Fruit fly (Drosophila melanogaster) whole organism, adult: Measurements from ENCODE around the gene kibra.
A peak's percentile ranks its signal among the peaks of the same experiment; 100 is the strongest.

Experiments
- CG11617 ChIP-seq: fragments of 200-800 bp; sonication (Bioruptor generic); optimal IDR thresholded peaks from 2 replicates; lab custom pipeline; 2017; ENCODE audit warnings: mild to moderate bottlenecking, missing biosample characterization, missing genetic modification reagents, missing genetic modification characterization
- CG12768 ChIP-seq: fragments of 200-800 bp; sonication (Bioruptor generic); optimal IDR thresholded peaks from 2 replicates; lab custom pipeline; 2017; ENCODE audit warnings: missing biosample characterization, missing genetic modification characterization, mild to moderate bottlenecking, moderate library complexity, missing genetic modification reagents
- CG14711 ChIP-seq: fragments of 200-800 bp; sonication (Bioruptor generic); optimal IDR thresholded peaks from 2 replicates; lab custom pipeline; 2018; ENCODE audit warnings: missing biosample characterization, mild to moderate bottlenecking, missing genetic modification characterization, moderate library complexity
- CG1620 ChIP-seq: fragments of 200-800 bp; sonication (Bioruptor generic); optimal IDR thresholded peaks from 2 replicates; lab custom pipeline; 2016; ENCODE audit warnings: missing biosample characterization, missing genetic modification characterization
- CG33017 ChIP-seq: fragments of 200-800 bp; sonication (Bioruptor generic); optimal IDR thresholded peaks from 2 replicates; lab custom pipeline; 2018; ENCODE audit warnings: missing biosample characterization, mild to moderate bottlenecking, missing genetic modification characterization, moderate library complexity
- CG5204 ChIP-seq: fragments of 200-800 bp; sonication (Bioruptor generic); optimal IDR thresholded peaks from 2 replicates; lab custom pipeline; 2016; ENCODE audit warnings: missing biosample characterization, missing genetic modification characterization
- CG7045 ChIP-seq: fragments of 200-800 bp; sonication (Bioruptor generic); optimal IDR thresholded peaks from 2 replicates; lab custom pipeline; 2017; ENCODE audit warnings: missing biosample characterization, mild to moderate bottlenecking, missing genetic modification characterization
- CG7101 ChIP-seq: fragments of 200-800 bp; sonication (Bioruptor generic); optimal IDR thresholded peaks from 2 replicates; lab custom pipeline; 2018; ENCODE audit warnings: missing biosample characterization, mild to moderate bottlenecking, missing genetic modification characterization, moderate library complexity
- Clk ChIP-seq: fragments of 200-800 bp; sonication (Bioruptor generic); optimal IDR thresholded peaks from 2 replicates; lab custom pipeline; 2017; ENCODE audit warnings: missing biosample characterization, missing genetic modification characterization
- Crg-1 ChIP-seq: fragments of 200-800 bp; sonication (Bioruptor generic); optimal IDR thresholded peaks from 2 replicates; lab custom pipeline; 2016; ENCODE audit warnings: missing biosample characterization, missing genetic modification characterization
- Hr96 ChIP-seq: fragments of 200-800 bp; sonication (Bioruptor generic); optimal IDR thresholded peaks from 2 replicates; lab custom pipeline; 2016; ENCODE audit warnings: missing biosample characterization, missing genetic modification characterization
- Mnt ChIP-seq: fragments of 200-800 bp; sonication (Bioruptor generic); optimal IDR thresholded peaks from 2 replicates; lab custom pipeline; 2016; ENCODE audit warnings: missing biosample characterization, mild to moderate bottlenecking, missing genetic modification characterization
- bab1 ChIP-seq: fragments of 200-800 bp; sonication (Bioruptor generic); optimal IDR thresholded peaks from 3 replicates; lab custom pipeline; 2019; ENCODE audit warnings: missing biosample characterization, mild to moderate bottlenecking, missing genetic modification characterization, moderate library complexity
- cic ChIP-seq: fragments of 200-800 bp; sonication (Bioruptor generic); optimal IDR thresholded peaks from 2 replicates; lab custom pipeline; 2017; ENCODE audit warnings: missing biosample characterization, mild to moderate bottlenecking, missing genetic modification characterization, moderate library complexity
- cnc ChIP-seq, 2 experiments: fragments of >200 bp; optimal IDR thresholded peaks; 2 replicates each; lab custom pipeline; 2017
- kay ChIP-seq: fragments of 200-800 bp; sonication (Bioruptor generic); peaks from one replicate; lab custom pipeline; 2016; ENCODE audit warnings: missing biosample characterization, missing genetic modification characterization, borderline replicate concordance
- ovo ChIP-seq: fragments of 200-800 bp; sonication (Bioruptor generic); optimal IDR thresholded peaks from 2 replicates; lab custom pipeline; 2016; ENCODE audit warnings: missing biosample characterization, missing genetic modification characterization
- pad ChIP-seq: fragments of 200-800 bp; sonication (Bioruptor generic); optimal IDR thresholded peaks from 3 replicates; lab custom pipeline; 2017; ENCODE audit warnings: missing biosample characterization, missing genetic modification characterization, mild to moderate bottlenecking, moderate library complexity, missing genetic modification reagents
- tj ChIP-seq: fragments of 200-800 bp; sonication (Bioruptor generic); optimal IDR thresholded peaks from 3 replicates; lab custom pipeline; 2017; ENCODE audit warnings: missing biosample characterization, mild to moderate bottlenecking, missing genetic modification characterization, moderate library complexity
- toe ChIP-seq: fragments of 200-800 bp; sonication (Bioruptor generic); optimal IDR thresholded peaks from 2 replicates; lab custom pipeline; 2016; ENCODE audit warnings: missing biosample characterization, missing genetic modification characterization

Gene kibra

DNA sequence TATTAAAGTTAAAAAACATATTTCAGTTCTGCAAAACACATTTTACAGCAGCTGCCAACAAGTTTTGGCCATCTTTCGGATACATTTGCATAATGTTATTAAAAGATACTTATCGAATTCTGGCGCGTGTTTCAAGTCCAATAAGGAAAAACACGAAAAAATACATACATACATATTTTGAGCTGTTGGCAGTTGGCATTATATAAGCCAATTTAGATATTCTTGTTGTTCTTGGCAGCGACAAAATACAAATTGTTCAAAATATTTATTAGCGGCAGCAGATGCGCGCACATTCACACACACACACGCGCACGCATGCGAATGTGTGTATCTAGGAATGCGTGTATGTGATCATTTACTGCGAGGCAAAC lies 10.3 kb downstream of the kibra start:
- TF ChIP-seq CG33017 (tag; lab: Kevin White, UChicago) (no peak), Hr96 (GFP tag; lab: Kevin White, UChicago) (no peak), CG7101 (tag; lab: Kevin White, UChicago) (no peak), cnc (optimal IDR thresholded peaks at IDR 0.05; lab: Kevin White, UChicago) (no peak), CG12768 (GFP tag; lab: Kevin White, UChicago) (no peak), tj (GFP tag; lab: Kevin White, UChicago) (no peak), kay (GFP tag; lab: Kevin White, UChicago) (no peak), CG11617 (GFP tag; lab: Kevin White, UChicago) (no peak), pad (GFP tag; lab: Kevin White, UChicago) (no peak), CG14711 (no peak), bab1 (GFP tag; lab: Kevin White, UChicago) (no peak), toe (no peak), ovo (GFP tag; lab: Kevin White, UChicago) (no peak), CG5204 (no peak), CG7045 (no peak), CG1620 (GFP tag; lab: Kevin White, UChicago) (no peak), cic (GFP tag; lab: Kevin White, UChicago) (no peak)

DNA sequence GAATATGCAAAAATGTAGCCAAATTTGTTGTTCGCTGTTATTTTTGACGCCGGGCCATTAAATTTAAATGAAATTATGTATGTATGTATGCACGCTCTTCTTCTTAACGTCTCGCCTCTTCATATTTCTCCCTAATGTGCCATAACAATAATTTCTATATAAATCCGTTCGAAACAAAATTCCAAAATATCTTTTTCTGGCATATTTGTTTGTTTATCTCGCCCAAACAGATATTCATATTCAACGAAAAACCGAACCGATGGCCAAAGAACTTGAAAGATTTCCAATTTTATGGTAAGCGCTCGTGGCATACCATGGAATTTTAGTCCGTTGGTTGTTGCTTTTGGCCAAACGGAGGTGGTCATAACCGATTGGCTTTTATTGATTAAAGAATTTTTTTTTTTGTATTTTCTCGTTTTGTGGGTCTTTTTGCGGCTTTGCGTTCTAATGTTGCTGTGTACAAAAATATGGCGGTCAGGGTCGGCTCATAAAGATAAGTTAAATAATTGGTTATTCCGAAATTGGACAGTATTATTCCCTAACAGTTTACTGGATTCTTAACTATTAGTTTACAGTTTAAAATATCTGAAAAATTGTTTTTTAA lies 10.8 kb downstream of the kibra start:
- TF ChIP-seq Mnt (GFP tag; lab: Kevin White, UChicago) (no peak), cic (GFP tag; lab: Kevin White, UChicago) (no peak), kay (GFP tag; lab: Kevin White, UChicago) (no peak), pad (GFP tag; lab: Kevin White, UChicago) (no peak), cnc (optimal IDR thresholded peaks at IDR 0.05; lab: Kevin White, UChicago) (no peak), Crg-1 (GFP tag; lab: Kevin White, UChicago) (no peak), bab1 (GFP tag; lab: Kevin White, UChicago) (no peak), toe (no peak), ovo (GFP tag; lab: Kevin White, UChicago) (no peak), CG7045 (no peak), CG11617 (GFP tag; lab: Kevin White, UChicago) (no peak), CG7101 (tag; lab: Kevin White, UChicago) (no peak), CG14711 (no peak), tj (GFP tag; lab: Kevin White, UChicago) (no peak), CG5204 (no peak), CG12768 (GFP tag; lab: Kevin White, UChicago) (no peak), CG1620 (GFP tag; lab: Kevin White, UChicago) (no peak), Hr96 (GFP tag; lab: Kevin White, UChicago) (no peak), CG33017 (tag; lab: Kevin White, UChicago) (no peak), Clk (GFP tag; lab: Kevin White, UChicago) (no peak)

DNA sequence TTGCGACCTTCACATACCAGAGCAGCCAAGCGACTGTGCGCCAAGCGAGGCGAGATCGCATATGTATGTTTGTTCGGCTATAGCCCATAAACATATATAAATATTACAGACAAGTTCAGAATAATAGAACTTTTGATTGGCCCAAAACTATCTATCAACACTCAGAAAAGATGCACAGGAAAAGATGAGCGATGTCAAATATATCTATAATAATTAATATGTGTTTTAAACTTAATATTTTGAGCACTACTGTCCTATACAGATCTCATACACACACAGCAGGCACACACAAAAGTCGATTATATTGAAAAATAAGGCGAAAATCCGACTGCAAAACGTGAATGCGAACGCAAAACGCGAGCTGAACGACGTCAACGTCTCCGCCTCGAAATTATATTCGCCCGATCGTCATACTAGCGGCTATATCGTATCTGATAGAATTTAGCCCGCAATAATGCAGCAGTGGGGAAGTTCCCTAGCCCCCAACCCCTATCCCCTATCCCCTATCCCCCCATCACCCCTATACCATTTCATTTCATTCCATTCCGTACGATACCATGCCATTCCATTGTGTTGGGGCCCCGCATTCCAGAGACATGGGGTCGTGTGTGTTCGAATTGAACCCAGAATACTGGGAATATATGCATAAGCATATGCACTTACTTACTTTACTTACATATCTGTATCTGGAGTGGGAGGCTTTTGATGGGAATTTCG lies 12.5 kb downstream of the kibra start:
- TF ChIP-seq ovo (GFP tag; lab: Kevin White, UChicago) (peak; percentile 55), CG7045 (peak; percentile 32), CG1620 (GFP tag; lab: Kevin White, UChicago) (no peak), Clk (GFP tag; lab: Kevin White, UChicago) (no peak), cic (GFP tag; lab: Kevin White, UChicago) (peak; percentile 84), CG12768 (GFP tag; lab: Kevin White, UChicago) (peak; percentile 78), CG14711 (peak; percentile 9), tj (GFP tag; lab: Kevin White, UChicago) (peak; percentile 44), cnc (optimal IDR thresholded peaks at IDR 0.05; lab: Kevin White, UChicago) (no peak), CG7101 (tag; lab: Kevin White, UChicago) (peak; percentile 31), CG33017 (tag; lab: Kevin White, UChicago) (peak; percentile 58), pad (GFP tag; lab: Kevin White, UChicago) (peak; percentile 90)

DNA sequence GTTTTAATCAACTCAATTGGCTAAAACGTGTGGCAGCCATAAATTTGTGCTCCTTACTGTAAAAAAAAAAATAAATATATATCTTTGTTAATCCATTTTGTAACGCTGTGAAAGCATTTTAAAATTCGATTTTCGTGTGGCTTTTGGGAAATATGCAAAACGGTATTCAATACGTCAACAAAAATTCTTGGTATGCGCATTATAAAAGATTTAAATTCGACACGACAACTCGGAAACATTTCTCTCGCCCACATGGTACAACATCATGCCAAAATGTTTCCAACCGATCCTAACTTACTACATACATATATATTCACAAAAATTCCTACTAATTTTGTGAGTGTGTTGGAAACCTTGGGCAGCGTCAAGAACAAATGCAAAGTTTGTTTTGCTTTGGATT lies 13.4 kb downstream of the kibra start:
- no peak for TF ChIP-seq tj (GFP tag; lab: Kevin White, UChicago)
- peak; percentile 32 for TF ChIP-seq kay (GFP tag; lab: Kevin White, UChicago)

DNA sequence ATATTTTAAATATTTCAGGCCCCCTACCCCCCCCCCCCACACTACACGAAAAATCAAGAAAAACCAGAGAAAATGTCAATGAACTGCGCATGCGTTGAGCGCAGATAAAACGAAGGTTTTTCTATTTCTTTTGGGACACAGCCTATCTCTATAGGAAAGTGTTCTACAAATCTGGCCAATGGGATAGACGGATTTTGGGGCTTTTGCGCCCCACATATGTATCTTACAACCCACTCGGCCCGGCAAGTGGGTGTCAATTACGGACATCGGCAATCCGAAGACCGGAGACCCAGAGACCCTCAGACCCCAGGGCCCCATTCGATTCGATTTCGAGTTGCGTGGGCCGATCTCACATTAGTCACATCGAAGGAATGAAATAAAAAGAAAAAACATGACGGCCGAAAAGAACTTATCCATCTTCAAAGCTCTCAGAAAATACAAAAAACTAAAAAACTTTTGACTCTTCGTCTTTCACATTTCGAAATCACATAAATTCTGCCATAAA lies 14.5 kb downstream of the kibra start:
- no peak for TF ChIP-seq CG7101 (tag; lab: Kevin White, UChicago)
- no peak for TF ChIP-seq Mnt (GFP tag; lab: Kevin White, UChicago)
- no peak for TF ChIP-seq pad (GFP tag; lab: Kevin White, UChicago)
- no peak for TF ChIP-seq CG12768 (GFP tag; lab: Kevin White, UChicago)
- TF ChIP-seq toe: no peak
- no peak for TF ChIP-seq CG33017 (tag; lab: Kevin White, UChicago)
- TF ChIP-seq CG14711: no peak
- TF ChIP-seq CG5204: no peak
- no peak for TF ChIP-seq ovo (GFP tag; lab: Kevin White, UChicago)
- no peak for TF ChIP-seq bab1 (GFP tag; lab: Kevin White, UChicago)
- no peak for TF ChIP-seq Clk (GFP tag; lab: Kevin White, UChicago)
- TF ChIP-seq Crg-1 (GFP tag; lab: Kevin White, UChicago): no peak
- no peak for TF ChIP-seq tj (GFP tag; lab: Kevin White, UChicago)
- no peak for TF ChIP-seq CG7045
- TF ChIP-seq cic (GFP tag; lab: Kevin White, UChicago): no peak
- no peak for TF ChIP-seq CG1620 (GFP tag; lab: Kevin White, UChicago)
- no peak for TF ChIP-seq Hr96 (GFP tag; lab: Kevin White, UChicago)
- no peak for TF ChIP-seq CG11617 (GFP tag; lab: Kevin White, UChicago)
- TF ChIP-seq kay (GFP tag; lab: Kevin White, UChicago): no peak
